Worm (Caenorhabditis elegans) whole organism, L4 larva: ENCODE data around the gene F54G2.1.

Experiments
- F10B5.3 ChIP-seq: sonication (generic microtip); optimal IDR thresholded peaks from 2 replicates; lab custom pipeline; 2016; ENCODE audit warnings: mild to moderate bottlenecking, missing genetic modification characterization, missing compliant biosample characterization
- F26F4.8 ChIP-seq: fragments of 200-800 bp; sonication (Bioruptor generic); conservative IDR thresholded peaks from 2 replicates; pipeline ENCODE4 v1.3.6; 2022; ENCODE audit warnings: missing genetic modification characterization, missing compliant biosample characterization
- F37D6.2 ChIP-seq: sonication (generic microtip); optimal IDR thresholded peaks from 2 replicates; lab custom pipeline; 2016; ENCODE audit warnings: mild to moderate bottlenecking, missing genetic modification characterization, missing compliant biosample characterization
- F49E8.2 ChIP-seq: sonication (generic microtip); optimal IDR thresholded peaks from 2 replicates; lab custom pipeline; 2016; ENCODE audit warnings: missing compliant biosample characterization, mild to moderate bottlenecking, missing genetic modification characterization, borderline replicate concordance
- Y48G9A.11 ChIP-seq: fragments of 200-800 bp; sonication (Bioruptor generic); IDR thresholded peaks from 2 replicates; pipeline ENCODE4 v1.3.6; 2022; ENCODE audit warnings: missing genetic modification reagents, missing genetic modification characterization, missing compliant biosample characterization
- Y75B8A.6 ChIP-seq: fragments of 200-800 bp; sonication (Bioruptor generic); IDR thresholded peaks from 2 replicates; pipeline ENCODE4 v1.3.6; 2022; ENCODE audit warnings: missing genetic modification reagents, missing genetic modification characterization, missing compliant biosample characterization
- ZK546.5 ChIP-seq, 2 experiments: sonication (generic microtip); optimal IDR thresholded peaks; 2 replicates each; lab custom pipeline; 2017; ENCODE audit warnings: missing biosample characterization in 2 of 2, missing genetic modification characterization in 2 of 2
- aly-2 ChIP-seq: sonication (generic microtip); optimal IDR thresholded peaks from 2 replicates; lab custom pipeline; 2018; ENCODE audit warnings: missing biosample characterization, missing genetic modification characterization
- ama-1 ChIP-seq: fragments of 150-350 bp; optimal IDR thresholded peaks from 2 replicates; lab custom pipeline; 2014; ENCODE audit warnings: inconsistent platforms, mixed read lengths
- ceh-20 ChIP-seq: fragments of 200-800 bp; sonication (Bioruptor generic); IDR thresholded peaks from 2 replicates; pipeline ENCODE4 v1.3.6; 2022; ENCODE audit warnings: missing genetic modification reagents, missing genetic modification characterization, missing compliant biosample characterization
- ceh-28 ChIP-seq: fragments of 150-350 bp; optimal IDR thresholded peaks from 2 replicates; lab custom pipeline; 2014; ENCODE audit warnings: missing biosample characterization, missing genetic modification reagents, missing genetic modification characterization
- ceh-32 ChIP-seq: sonication (generic microtip); optimal IDR thresholded peaks from 2 replicates; lab custom pipeline; 2016; ENCODE audit warnings: mild to moderate bottlenecking, missing genetic modification characterization, missing compliant biosample characterization; ENCODE audit not compliant: poor library complexity
- ceh-44 ChIP-seq: fragments of 200-800 bp; sonication (Bioruptor generic); IDR thresholded peaks from 2 replicates; pipeline ENCODE4 v1.3.6; 2022; ENCODE audit warnings: missing genetic modification reagents, missing genetic modification characterization, missing compliant biosample characterization
- ceh-62 ChIP-seq: sonication (generic microtip); optimal IDR thresholded peaks from 2 replicates; lab custom pipeline; 2017; ENCODE audit warnings: missing biosample characterization, missing genetic modification characterization
- ces-1 ChIP-seq: fragments of 150-350 bp; sonication (generic microtip); optimal IDR thresholded peaks from 4 replicates; lab custom pipeline; 2014; ENCODE audit warnings: missing biosample characterization, missing genetic modification reagents, missing genetic modification characterization
- cey-2 ChIP-seq: sonication (generic microtip); optimal IDR thresholded peaks from 3 replicates; lab custom pipeline; 2017; ENCODE audit warnings: missing genetic modification characterization, mild to moderate bottlenecking, missing compliant biosample characterization, antibody characterized with exemption, borderline replicate concordance; ENCODE audit not compliant: insufficient read depth
- ctbp-1 ChIP-seq: fragments of 200-800 bp; sonication (Bioruptor generic); IDR thresholded peaks from 2 replicates; pipeline ENCODE4 v1.3.6; 2022; ENCODE audit warnings: missing genetic modification reagents, missing genetic modification characterization, missing compliant biosample characterization
- daf-19 ChIP-seq: fragments of 200-800 bp; sonication (Bioruptor generic); conservative IDR thresholded peaks from 2 replicates; pipeline ENCODE4 v1.3.6; 2022; ENCODE audit warnings: missing genetic modification characterization, missing compliant biosample characterization
- dmd-9 ChIP-seq: fragments of 200-800 bp; sonication (Bioruptor generic); IDR thresholded peaks from 2 replicates; pipeline ENCODE4 v1.3.6; 2022; ENCODE audit warnings: missing genetic modification reagents, missing genetic modification characterization, missing compliant biosample characterization
- duxl-1 ChIP-seq: sonication (generic microtip); optimal IDR thresholded peaks from 2 replicates; lab custom pipeline; 2016; ENCODE audit warnings: mild to moderate bottlenecking, missing genetic modification characterization, moderate library complexity, missing compliant biosample characterization; ENCODE audit not compliant: poor library complexity
- egl-27 ChIP-seq: sonication (generic microtip); optimal IDR thresholded peaks from 3 replicates; lab custom pipeline; 2017; ENCODE audit warnings: missing biosample characterization, missing genetic modification reagents, missing genetic modification characterization
- gei-8 ChIP-seq: fragments of 200-800 bp; sonication (Bioruptor generic); optimal IDR thresholded peaks from 2 replicates; lab custom pipeline; 2018; ENCODE audit warnings: mild to moderate bottlenecking, missing genetic modification characterization, missing compliant biosample characterization
- hif-1 ChIP-seq, 2 experiments: sonication (generic microtip); optimal IDR thresholded peaks; 2 replicates each; lab custom pipeline; 2016 to 2017; ENCODE audit warnings: missing compliant biosample characterization in 2 of 2, missing genetic modification characterization in 2 of 2, missing genetic modification reagents in 2 of 2, missing genotype in 2 of 2, mild to moderate bottlenecking in 1 of 2
- hlh-11 ChIP-seq: fragments of 200-800 bp; sonication (Bioruptor generic); optimal IDR thresholded peaks from 2 replicates; lab custom pipeline; 2018; ENCODE audit warnings: mild to moderate bottlenecking, missing genetic modification characterization, missing compliant biosample characterization
- hmg-1.1 ChIP-seq: fragments of 200-800 bp; sonication (Bioruptor generic); IDR thresholded peaks from 2 replicates; pipeline ENCODE4 v1.3.6; 2022; ENCODE audit warnings: missing genetic modification reagents, missing genetic modification characterization, missing compliant biosample characterization
- lin-13 ChIP-seq: fragments of 150-350 bp; optimal IDR thresholded peaks from 2 replicates; lab custom pipeline; 2014; ENCODE audit warnings: missing biosample characterization, missing genetic modification reagents, missing genetic modification characterization
- lin-29 ChIP-seq: fragments of 200-800 bp; sonication (Bioruptor generic); IDR thresholded peaks from 2 replicates; pipeline ENCODE4 v1.3.6; 2022; ENCODE audit warnings: missing genetic modification reagents, missing genetic modification characterization, missing compliant biosample characterization
- lir-3 ChIP-seq: sonication (generic microtip); optimal IDR thresholded peaks from 2 replicates; lab custom pipeline; 2016; ENCODE audit warnings: mild to moderate bottlenecking, missing genetic modification characterization, missing compliant biosample characterization
- lsy-2 ChIP-seq, 2 experiments: fragments of 150-350 bp in 1 of 2; sonication (generic microtip) in 1 of 2; optimal IDR thresholded peaks; 2 replicates each; lab custom pipeline; 2014 to 2017; ENCODE audit warnings: missing biosample characterization in 2 of 2, missing genetic modification characterization in 2 of 2
- madf-9 ChIP-seq: fragments of 200-800 bp; sonication (Bioruptor generic); conservative IDR thresholded peaks from 2 replicates; pipeline ENCODE4 v1.3.6; 2022; ENCODE audit warnings: missing genetic modification reagents, missing genetic modification characterization, missing compliant biosample characterization
- mdl-1 ChIP-seq, 2 experiments: fragments of 150-350 bp in 1 of 2; sonication (generic microtip) in 1 of 2; optimal IDR thresholded peaks; 2 replicates each; lab custom pipeline; 2014 to 2017; ENCODE audit warnings: missing biosample characterization in 2 of 2, missing genetic modification characterization in 2 of 2
- nhr-111 ChIP-seq: fragments of 200-800 bp; sonication (Bioruptor generic); optimal IDR thresholded peaks from 2 replicates; lab custom pipeline; 2018; ENCODE audit warnings: mild to moderate bottlenecking, missing genetic modification characterization, missing compliant biosample characterization
- nhr-237 ChIP-seq: sonication (generic microtip); optimal IDR thresholded peaks from 2 replicates; lab custom pipeline; 2017; ENCODE audit warnings: missing biosample characterization, missing genetic modification characterization
- nhr-41 ChIP-seq: fragments of 200-800 bp; sonication (Bioruptor generic); IDR thresholded peaks from 2 replicates; pipeline ENCODE4 v1.3.6; 2022; ENCODE audit warnings: missing genetic modification reagents, missing genetic modification characterization, missing compliant biosample characterization
- nhr-42 ChIP-seq: fragments of 200-800 bp; sonication (Bioruptor generic); IDR thresholded peaks from 2 replicates; pipeline ENCODE4 v1.3.6; 2022; ENCODE audit warnings: missing genetic modification characterization, missing compliant biosample characterization
- nhr-77 ChIP-seq: fragments of 150-350 bp; optimal IDR thresholded peaks from 2 replicates; lab custom pipeline; 2014; ENCODE audit warnings: missing biosample characterization, missing genetic modification characterization
- pha-4 ChIP-seq, 2 experiments: fragments of 150-350 bp in 1 of 2; fragments of 200-800 bp in 1 of 2; sonication (Bioruptor generic) in 1 of 2; IDR thresholded peaks in 1 of 2; optimal IDR thresholded peaks in 1 of 2; 2 replicates each; pipeline versions ENCODE4 v1.3.6 to Lab custom; 2014 to 2022; ENCODE audit warnings: missing genetic modification characterization in 2 of 2, missing genetic modification reagents in 2 of 2, missing biosample characterization in 1 of 2, missing compliant biosample characterization in 1 of 2
- php-3 ChIP-seq: fragments of 200-800 bp; sonication (Bioruptor generic); IDR thresholded peaks from 2 replicates; pipeline ENCODE4 v1.3.6; 2022; ENCODE audit warnings: missing genetic modification reagents, missing genetic modification characterization, missing compliant biosample characterization
- pqm-1 ChIP-seq: sonication (generic microtip); optimal IDR thresholded peaks from 2 replicates; lab custom pipeline; 2017; ENCODE audit warnings: missing biosample characterization, missing genetic modification characterization
- saeg-2 ChIP-seq: fragments of 200-800 bp; sonication (Bioruptor generic); IDR thresholded peaks from 2 replicates; pipeline ENCODE4 v1.3.6; 2022; ENCODE audit warnings: missing genetic modification reagents, missing genetic modification characterization, missing compliant biosample characterization
- sdz-12 ChIP-seq: fragments of 200-800 bp; sonication (Bioruptor generic); optimal IDR thresholded peaks from 2 replicates; lab custom pipeline; 2018; ENCODE audit warnings: mild to moderate bottlenecking, missing genetic modification characterization, missing compliant biosample characterization
- skn-1 ChIP-seq: fragments of 150-350 bp; optimal IDR thresholded peaks from 2 replicates; lab custom pipeline; 2014; ENCODE audit warnings: missing biosample characterization, missing genetic modification characterization
- snpc-1.2 ChIP-seq: fragments of 200-800 bp; sonication (Bioruptor generic); IDR thresholded peaks from 2 replicates; pipeline ENCODE4 v1.3.6; 2022; ENCODE audit warnings: missing genetic modification reagents, missing genetic modification characterization, missing compliant biosample characterization
- spr-3 ChIP-seq: fragments of 200-800 bp; sonication (Bioruptor generic); optimal IDR thresholded peaks from 2 replicates; lab custom pipeline; 2018; ENCODE audit warnings: mild to moderate bottlenecking, missing genetic modification characterization, missing compliant biosample characterization
- tra-1 ChIP-seq: fragments of 200-800 bp; sonication (Bioruptor generic); IDR thresholded peaks from 2 replicates; pipeline ENCODE4 v1.3.6; 2022; ENCODE audit warnings: missing genetic modification reagents, missing genetic modification characterization, missing compliant biosample characterization
- unc-130 ChIP-seq: sonication (generic microtip); optimal IDR thresholded peaks from 2 replicates; lab custom pipeline; 2016; ENCODE audit warnings: missing genetic modification reagents, missing genetic modification characterization, missing compliant biosample characterization
- vab-7 ChIP-seq: fragments of 200-800 bp; sonication (Bioruptor generic); IDR thresholded peaks from 2 replicates; pipeline ENCODE4 v1.3.6; 2022; ENCODE audit warnings: missing genetic modification reagents, missing genetic modification characterization, missing compliant biosample characterization
- zfp-2 ChIP-seq: sonication (generic microtip); optimal IDR thresholded peaks from 2 replicates; lab custom pipeline; 2016; ENCODE audit warnings: mild to moderate bottlenecking, missing genetic modification characterization, missing compliant biosample characterization
- zip-11 ChIP-seq: fragments of 200-800 bp; sonication (Bioruptor generic); IDR thresholded peaks from 2 replicates; pipeline ENCODE4 v1.3.6; 2022; ENCODE audit warnings: missing genetic modification characterization, missing compliant biosample characterization
- zip-2 ChIP-seq: fragments of 150-350 bp; optimal IDR thresholded peaks from 2 replicates; lab custom pipeline; 2014; ENCODE audit warnings: missing biosample characterization, missing genetic modification characterization
- ztf-11 ChIP-seq: fragments of 150-350 bp; optimal IDR thresholded peaks from 2 replicates; lab custom pipeline; 2014; ENCODE audit warnings: missing biosample characterization, missing genetic modification characterization

F54G2.1 gene

ce11 chrX:2687174-2687573 lies 23.0 kb upstream of the F54G2.1 start, which contains the start of gene immt-1 (continued):
- TF ChIP-seq lin-13 (GFP tag; lab: Kevin White, UChicago) (peak; percentile 82), hmg-1.1 (GFP tag; lab: Robert Waterston, UW) (peak; percentile 85), nhr-237 (tag; lab: Kevin White, UChicago) (no peak), ces-1 (GFP tag; lab: Kevin White, UChicago) (no peak), gei-8 (GFP tag; lab: Kevin White, UChicago) (no peak), ceh-20 (no peak), ama-1 (lab: Kevin White, UChicago) (no peak), duxl-1 (tag; lab: Kevin White, UChicago) (peak; percentile 52), F10B5.3 (tag; lab: Kevin White, UChicago) (no peak), sdz-12 (GFP tag; lab: Kevin White, UChicago) (no peak), dmd-9 (GFP tag; lab: Robert Waterston, UW) (no peak), ceh-28 (tag; lab: Kevin White, UChicago) (no peak), lir-3 (tag; lab: Kevin White, UChicago) (no peak), vab-7 (GFP tag; lab: Robert Waterston, UW) (no peak), lsy-2 (tag; optimal IDR thresholded peaks at IDR 0.05; lab: Kevin White, UChicago) (peak; percentile 51 to 94), nhr-111 (GFP tag; lab: Kevin White, UChicago) (no peak), nhr-77 (peak; percentile 49), madf-9 (peak; percentile 37; the same call in 1 of the 2 replicates), hif-1 (tag; optimal IDR thresholded peaks at IDR 0.05; lab: Kevin White, UChicago) (peak in 1 of 2 experiments; percentile 67), F26F4.8 (GFP tag; lab: Robert Waterston, UW) (no peak), ceh-32 (no peak), ctbp-1 (GFP tag; lab: Robert Waterston, UW) (peak; percentile 53; the same call in 1 of the 2 replicates), nhr-41 (GFP tag; lab: Robert Waterston, UW) (no peak), php-3 (GFP tag; lab: Robert Waterston, UW) (no peak), zip-11 (GFP tag; lab: Robert Waterston, UW) (no peak), snpc-1.2 (GFP tag; lab: Robert Waterston, UW) (no peak), pqm-1 (tag; lab: Kevin White, UChicago) (peak; percentile 68), skn-1 (tag; lab: Kevin White, UChicago) (no peak), Y75B8A.6 (GFP tag; lab: Robert Waterston, UW) (no peak), nhr-42 (GFP tag; lab: Robert Waterston, UW) (no peak), tra-1 (0 out of 2 replicates have a peak, but pooled peaks have one; percentile 31), zip-2 (tag; lab: Kevin White, UChicago) (no peak), lin-29 (no peak), Y48G9A.11 (GFP tag; lab: Robert Waterston, UW) (no peak), zfp-2 (tag; lab: Kevin White, UChicago) (no peak), saeg-2 (GFP tag; lab: Robert Waterston, UW) (no peak), pha-4 (GFP tag; IDR thresholded peaks at IDR 0.05; lab: Robert Waterston, UW) (no peak), pha-4 (tag; optimal IDR thresholded peaks at IDR 0.05; lab: Kevin White, UChicago) (peak; percentile 77), unc-130 (no peak), F49E8.2 (tag; lab: Kevin White, UChicago) (no peak), ZK546.5 (tag; optimal IDR thresholded peaks at IDR 0.05; lab: Kevin White, UChicago) (no peak), ceh-44 (no peak), spr-3 (GFP tag; lab: Kevin White, UChicago) (no peak), daf-19 (GFP tag; lab: Robert Waterston, UW) (no peak), mdl-1 (tag; optimal IDR thresholded peaks at IDR 0.05; lab: Kevin White, UChicago) (peak in 1 of 2 experiments; percentile 44), ztf-11 (no peak), F37D6.2 (peak; percentile 31), hlh-11 (peak; percentile 86), egl-27 (tag; lab: Kevin White, UChicago) (no peak), cey-2 (no peak), ceh-62 (tag; lab: Kevin White, UChicago) (no peak), aly-2 (no peak)
